Comparison of ENCODE assay signal across 3 fruit fly cellular contexts in the genomic region with DNA sequence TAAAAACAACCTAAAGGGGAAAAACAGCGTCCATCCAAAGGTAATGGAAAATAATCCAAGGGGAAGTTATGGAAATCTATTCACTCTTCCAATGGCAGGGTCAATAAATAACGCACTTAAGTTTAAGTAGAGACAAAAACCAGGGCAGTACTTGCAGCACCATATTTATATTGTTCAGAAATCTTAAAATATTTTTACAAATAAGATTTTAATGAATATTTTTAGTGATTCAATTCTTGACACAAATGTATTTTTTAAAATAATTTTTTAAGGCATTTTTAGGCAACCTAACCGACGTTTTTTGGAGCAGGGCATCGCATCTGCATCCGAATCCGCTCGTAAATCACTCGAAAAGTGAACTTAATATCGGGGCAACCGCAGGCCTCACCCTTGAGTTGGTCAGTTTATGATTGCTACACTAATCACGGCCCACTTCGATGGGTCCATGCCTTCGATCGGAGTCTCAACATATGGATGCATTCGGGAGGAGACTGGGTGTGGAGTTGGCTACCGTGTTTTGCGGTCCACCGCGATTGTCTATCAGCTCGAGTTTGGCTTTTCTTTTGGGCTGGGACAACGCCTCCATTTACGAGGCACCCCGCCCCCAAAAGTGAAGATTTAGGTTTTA.
A peak's percentile ranks its signal among the peaks of the same experiment; 100 is the strongest.
TF ChIP-seq lines count a peak whose summit lies in the region.

No protein-coding gene starts in this region.

TF ChIP-seq in whole organism, embryonic, 481 proteins besides CTCF, POLR2A, EP300 and RAD21 (continued from another document and continues in another):
- TF ChIP-seq fd64A (GFP tag; optimal IDR thresholded peaks at IDR 0.05; lab: Kevin White, UChicago) (no peak), Hr78 (GFP tag; optimal IDR thresholded peaks at IDR 0.05; lab: Kevin White, UChicago) (peak in 1 of 2 experiments; percentile 7), CG12236 (GFP tag; optimal IDR thresholded peaks at IDR 0.05; lab: Kevin White, UChicago) (no peak), CG6791 (GFP tag; IDR thresholded peaks at IDR 0.05; lab: Robert Waterston, UW; ENCODE audit: partially characterized antibody) (no peak), nerfin-1 (tag; optimal IDR thresholded peaks at IDR 0.05; lab: Kevin White, UChicago) (no peak), dimm (GFP tag; IDR thresholded peaks at IDR 0.05; lab: Robert Waterston, UW) (no peak), vnd (GFP tag; IDR thresholded peaks at IDR 0.05; lab: Robert Waterston, UW; ENCODE audit: partially characterized antibody) (no peak), sr (GFP tag; IDR thresholded peaks at IDR 0.05; lab: Robert Waterston, UW) (0 out of 3 replicates have a peak, but pooled peaks have one; percentile 3), CG13424 (tag; optimal IDR thresholded peaks at IDR 0.05; lab: Kevin White, UChicago) (peak; percentile 21), CG31388 (GFP tag; optimal IDR thresholded peaks at IDR 0.05; lab: Kevin White, UChicago) (no peak), CG7963 (GFP tag; IDR thresholded peaks at IDR 0.05; lab: Robert Waterston, UW; ENCODE audit: partially characterized antibody) (no peak), CG6854 (GFP tag; optimal IDR thresholded peaks at IDR 0.05; lab: Kevin White, UChicago) (no peak), CG1792 (GFP tag; optimal IDR thresholded peaks at IDR 0.05; lab: Kevin White, UChicago) (no peak), CG31441 (GFP tag; IDR thresholded peaks at IDR 0.05; lab: Robert Waterston, UW) (0 out of 2 replicates have a peak, but pooled peaks have one; percentile 37), zfh2 (GFP tag; optimal IDR thresholded peaks at IDR 0.05; lab: Kevin White, UChicago) (no peak), CG12219 (GFP tag; optimal IDR thresholded peaks at IDR 0.05; lab: Kevin White, UChicago) (no peak), CG7786 (GFP tag; optimal IDR thresholded peaks at IDR 0.05; lab: Kevin White, UChicago) (no peak), zfh1 (GFP tag; IDR thresholded peaks at IDR 0.05; lab: Robert Waterston, UW) (no peak), CG42726 (GFP tag; IDR thresholded peaks at IDR 0.05; lab: Robert Waterston, UW; ENCODE audit: partially characterized antibody) (no peak), her (GFP tag; optimal IDR thresholded peaks at IDR 0.05; lab: Kevin White, UChicago) (no peak), Sox102F (GFP tag; optimal IDR thresholded peaks at IDR 0.05; lab: Kevin White, UChicago) (peak; percentile 65), ems (GFP tag; optimal IDR thresholded peaks at IDR 0.05; lab: Kevin White, UChicago) (no peak), fd96Cb (tag; optimal IDR thresholded peaks at IDR 0.05; lab: Kevin White, UChicago) (no peak), Fer3 (tag; optimal IDR thresholded peaks at IDR 0.05; lab: Kevin White, UChicago) (no peak), gsb-n (tag; optimal IDR thresholded peaks at IDR 0.05; lab: Kevin White, UChicago) (peak; percentile 35), CG10431 (GFP tag; optimal IDR thresholded peaks at IDR 0.05; lab: Kevin White, UChicago) (no peak), MBD-R2 (GFP tag; IDR thresholded peaks at IDR 0.05; lab: Robert Waterston, UW) (no peak), sob (GFP tag; IDR thresholded peaks at IDR 0.05; lab: Robert Waterston, UW) (no peak), Hr51 (GFP tag; optimal IDR thresholded peaks at IDR 0.05; lab: Kevin White, UChicago) (peak in 1 of 2 experiments; percentile 45), CG10267 (tag; optimal IDR thresholded peaks at IDR 0.05; lab: Kevin White, UChicago) (peak; percentile 1), CG12104 (GFP tag; optimal IDR thresholded peaks at IDR 0.05; lab: Kevin White, UChicago) (no peak), CG17802 (tag; optimal IDR thresholded peaks at IDR 0.05; lab: Kevin White, UChicago) (no peak), CG31365 (tag; optimal IDR thresholded peaks at IDR 0.05; lab: Kevin White, UChicago) (no peak), BEAF-32 (GFP tag; optimal IDR thresholded peaks at IDR 0.05; lab: Kevin White, UChicago) (no peak), crol (GFP tag; IDR thresholded peaks at IDR 0.05; lab: Robert Waterston, UW) (no peak), CG8388 (GFP tag; optimal IDR thresholded peaks at IDR 0.05; lab: Kevin White, UChicago) (peak; percentile 15), CG8765 (GFP tag; IDR thresholded peaks at IDR 0.05; lab: Robert Waterston, UW) (no peak), sc (optimal IDR thresholded peaks at IDR 0.05; lab: Kevin White, UChicago) (no peak), sc (GFP tag; optimal IDR thresholded peaks at IDR 0.05; lab: Kevin White, UChicago) (peak; percentile 17), zen (tag; optimal IDR thresholded peaks at IDR 0.05; lab: Kevin White, UChicago) (no peak), bsh (GFP tag; optimal IDR thresholded peaks at IDR 0.05; lab: Kevin White, UChicago) (peak in 1 of 2 experiments; percentile 39)

TF ChIP-seq in whole organism, prepupa, 60 proteins besides CTCF, POLR2A, EP300 and RAD21 (continued from another document):
- no peak for TF ChIP-seq CG15336 (GFP tag; IDR thresholded peaks at IDR 0.05; lab: Robert Waterston, UW)
- peak; percentile 15 for TF ChIP-seq Ets21C (GFP tag; optimal IDR thresholded peaks at IDR 0.05; lab: Kevin White, UChicago)
- no peak for TF ChIP-seq Gug (GFP tag; IDR thresholded peaks at IDR 0.05; lab: Robert Waterston, UW)
- no peak for TF ChIP-seq Hr38 (GFP tag; optimal IDR thresholded peaks at IDR 0.05; lab: Kevin White, UChicago)
- peak; percentile 47 for TF ChIP-seq CG31627 (GFP tag; optimal IDR thresholded peaks at IDR 0.05; lab: Kevin White, UChicago)
- no peak for TF ChIP-seq CG1621 (tag; optimal IDR thresholded peaks at IDR 0.05; lab: Kevin White, UChicago)
- TF ChIP-seq CG8632 (GFP tag; optimal IDR thresholded peaks at IDR 0.05; lab: Kevin White, UChicago): peak; percentile 42
- no peak for TF ChIP-seq CG11902 (GFP tag; optimal IDR thresholded peaks at IDR 0.05; lab: Kevin White, UChicago)
- peak; percentile 29 for TF ChIP-seq Ets96B (tag; optimal IDR thresholded peaks at IDR 0.05; lab: Kevin White, UChicago)
- TF ChIP-seq CG10669 (GFP tag; optimal IDR thresholded peaks at IDR 0.05; lab: Kevin White, UChicago): peak; percentile 2
- TF ChIP-seq svp (GFP tag; lab: Kevin White, UChicago): peak; percentile 70
- no peak for TF ChIP-seq dac (GFP tag; optimal IDR thresholded peaks at IDR 0.05; lab: Kevin White, UChicago)
- no peak for TF ChIP-seq CG3919 (GFP tag; optimal IDR thresholded peaks at IDR 0.05; lab: Kevin White, UChicago)
- TF ChIP-seq net (GFP tag; optimal IDR thresholded peaks at IDR 0.05; lab: Kevin White, UChicago): no peak
- TF ChIP-seq Hr39 (GFP tag; optimal IDR thresholded peaks at IDR 0.05; lab: Kevin White, UChicago): peak; percentile 34
- TF ChIP-seq esn (GFP tag; optimal IDR thresholded peaks at IDR 0.05; lab: Kevin White, UChicago): peak; percentile 64
- TF ChIP-seq CG16779 (tag; optimal IDR thresholded peaks at IDR 0.05; lab: Kevin White, UChicago): no peak
- no peak for TF ChIP-seq Hr4 (GFP tag; optimal IDR thresholded peaks at IDR 0.05; lab: Kevin White, UChicago)
- TF ChIP-seq lz (GFP tag; optimal IDR thresholded peaks at IDR 0.05; lab: Kevin White, UChicago): peak; percentile 37
- TF ChIP-seq Sox102F (GFP tag; optimal IDR thresholded peaks at IDR 0.05; lab: Kevin White, UChicago): peak; percentile 53
- TF ChIP-seq CG11294 (GFP tag; IDR thresholded peaks at IDR 0.05; lab: Robert Waterston, UW): no peak
- peak; percentile 55 for TF ChIP-seq CG10631 (GFP tag; optimal IDR thresholded peaks at IDR 0.05; lab: Kevin White, UChicago)
- no peak for TF ChIP-seq Eip93F (GFP tag; optimal IDR thresholded peaks at IDR 0.05; lab: Kevin White, UChicago)
- peak; percentile 32 for TF ChIP-seq vri (GFP tag; optimal IDR thresholded peaks at IDR 0.05; lab: Kevin White, UChicago)
- TF ChIP-seq dsx (GFP tag; optimal IDR thresholded peaks at IDR 0.05; lab: Kevin White, UChicago; ENCODE audit: poor library complexity, severe bottlenecking): no peak
- peak; percentile 37 for TF ChIP-seq OdsH (GFP tag; optimal IDR thresholded peaks at IDR 0.05; lab: Kevin White, UChicago)
- TF ChIP-seq ss (GFP tag; optimal IDR thresholded peaks at IDR 0.05; lab: Kevin White, UChicago): no peak
- TF ChIP-seq Sox14 (GFP tag; optimal IDR thresholded peaks at IDR 0.05; lab: Kevin White, UChicago): no peak
- peak; percentile 58 for TF ChIP-seq Met (GFP tag; optimal IDR thresholded peaks at IDR 0.05; lab: Kevin White, UChicago)
- TF ChIP-seq pdm3 (GFP tag; optimal IDR thresholded peaks at IDR 0.05; lab: Kevin White, UChicago): peak; percentile 34
- no peak; the same call in 2 of the 3 replicates for TF ChIP-seq CG6163 (GFP tag; IDR thresholded peaks at IDR 0.05; lab: Robert Waterston, UW)
- peak; percentile 3 for TF ChIP-seq topi (GFP tag; optimal IDR thresholded peaks at IDR 0.05; lab: Kevin White, UChicago)
- peak; percentile 25 for TF ChIP-seq fd59A (GFP tag; optimal IDR thresholded peaks at IDR 0.05; lab: Kevin White, UChicago)
- TF ChIP-seq CG4318 (GFP tag; optimal IDR thresholded peaks at IDR 0.05; lab: Kevin White, UChicago): no peak
- no peak for TF ChIP-seq CG8119 (GFP tag; IDR thresholded peaks at IDR 0.05; lab: Robert Waterston, UW)
- peak; percentile 56 for TF ChIP-seq Smox (GFP tag; optimal IDR thresholded peaks at IDR 0.05; lab: Kevin White, UChicago)
- TF ChIP-seq CG8319 (GFP tag; optimal IDR thresholded peaks at IDR 0.05; lab: Kevin White, UChicago): no peak
- no peak for TF ChIP-seq fkh (GFP tag; optimal IDR thresholded peaks at IDR 0.05; lab: Kevin White, UChicago)

TF ChIP-seq in whole organism, wandering third instar larva, 38 proteins besides CTCF, POLR2A, EP300 and RAD21 (continued from another document):
- TF ChIP-seq HLH106 (tag; optimal IDR thresholded peaks at IDR 0.05; lab: Kevin White, UChicago) (peak; percentile 36), sv (GFP tag; optimal IDR thresholded peaks at IDR 0.05; lab: Kevin White, UChicago) (no peak), dl (GFP tag; optimal IDR thresholded peaks at IDR 0.05; lab: Kevin White, UChicago; ENCODE audit: insufficient read depth in 1 of 2, partially characterized antibody in 2 of 2) (no peak), CrebA (GFP tag; optimal IDR thresholded peaks at IDR 0.05; lab: Kevin White, UChicago; ENCODE audit: borderline replicate concordance) (no peak)
